Worm (Caenorhabditis elegans) whole organism, midembryonic: ENCODE results near the gene F49H12.2.

Experiments used
- cog-1 ChIP-seq: sonication (generic microtip); optimal IDR thresholded peaks from 2 replicates; lab custom pipeline; 2016; ENCODE audit warnings: missing genetic modification characterization, missing compliant biosample characterization
- flt-1 ChIP-seq: fragments of 200-800 bp; sonication (Bioruptor generic); IDR thresholded peaks from 2 replicates; pipeline ENCODE4 v1.3.6; 2022; ENCODE audit warnings: missing genetic modification characterization, missing compliant biosample characterization
- klf-2 ChIP-seq: fragments of 200-800 bp; sonication (Bioruptor generic); conservative IDR thresholded peaks from 2 replicates; pipeline ENCODE4 v1.3.6; 2022; ENCODE audit warnings: missing genetic modification reagents, missing genetic modification characterization, missing compliant biosample characterization
- med-1 ChIP-seq: sonication (generic microtip); optimal IDR thresholded peaks from 2 replicates; lab custom pipeline; 2017; ENCODE audit warnings: missing genetic modification characterization, mild to moderate bottlenecking, missing compliant biosample characterization, antibody characterized with exemption, missing genetic modification reagents; ENCODE audit not compliant: insufficient read depth
- ref-1 ChIP-seq: fragments of 200-800 bp; sonication (Bioruptor generic); conservative IDR thresholded peaks from 2 replicates; pipeline ENCODE4 v1.3.6; 2022; ENCODE audit warnings: missing genetic modification reagents, missing genetic modification characterization, missing compliant biosample characterization
- tab-1 ChIP-seq: fragments of 200-800 bp; sonication (Bioruptor generic); IDR thresholded peaks from 2 replicates; pipeline ENCODE4 v1.3.6; 2022; ENCODE audit warnings: missing genetic modification characterization, missing compliant biosample characterization
- ztf-29 ChIP-seq: fragments of 200-800 bp; sonication (Bioruptor generic); IDR thresholded peaks from 2 replicates; pipeline ENCODE4 v1.3.6; 2022; ENCODE audit warnings: missing genetic modification reagents, missing genetic modification characterization, missing compliant biosample characterization

DNA sequence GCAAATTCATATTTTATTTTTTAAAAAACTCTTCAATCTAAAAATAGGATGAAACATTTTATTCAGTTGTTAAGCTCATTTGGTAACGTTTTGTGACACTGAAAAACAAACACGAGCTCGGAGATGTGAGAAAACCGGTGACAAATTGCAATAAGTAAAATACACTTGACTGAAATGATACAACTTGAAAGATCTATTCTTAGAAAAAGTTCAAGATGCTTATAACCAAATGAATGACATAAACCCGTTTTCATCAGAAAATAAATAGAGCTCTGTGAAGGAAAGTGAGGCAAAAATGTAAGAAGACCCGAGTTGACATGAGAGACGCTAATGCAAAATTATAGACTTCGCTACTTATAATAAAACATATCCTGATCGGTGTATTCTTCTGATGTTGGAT is 45.7 kb upstream of the F49H12.2 start, which contains the start of gene smex-2:
- TF ChIP-seq cog-1 (no peak), tab-1 (GFP tag; lab: Robert Waterston, UW) (no peak), ztf-29 (GFP tag; lab: Robert Waterston, UW) (no peak), flt-1 (GFP tag; lab: Robert Waterston, UW) (no peak), med-1 (GFP tag; lab: Kevin White, UChicago) (no peak), klf-2 (GFP tag; lab: Robert Waterston, UW) (no peak), ref-1 (GFP tag; lab: Robert Waterston, UW) (no peak)
